Fruit fly (Drosophila melanogaster) whole organism: ENCODE data around the gene Idh.

ENCODE experiments used
- CG8478 ChIP-seq: fragments of >200 bp; optimal IDR thresholded peaks from 2 replicates; lab custom pipeline; 2018; ENCODE audit warnings: inconsistent platforms
- Dll ChIP-seq: fragments of >200 bp; optimal IDR thresholded peaks from 2 replicates; lab custom pipeline; 2017
- EcR ChIP-seq, 2 experiments: fragments of >200 bp; optimal IDR thresholded peaks; 2 replicates each; lab custom pipeline; 2017; ENCODE audit warnings: missing biosample characterization in 2 of 2, missing genetic modification characterization in 2 of 2, missing genetic modification reagents in 2 of 2
- pan ChIP-seq: fragments of >200 bp; optimal IDR thresholded peaks from 2 replicates; lab custom pipeline; 2017
- psq ChIP-seq: fragments of >200 bp; optimal IDR thresholded peaks from 2 replicates; lab custom pipeline; 2017
- usp ChIP-seq: fragments of >200 bp; optimal IDR thresholded peaks from 2 replicates; lab custom pipeline; 2017; ENCODE audit warnings: missing biosample characterization, missing genetic modification characterization, mixed read lengths

- TF ChIP-seq CG8478 (lab: Kevin White, UChicago) = no peak
- no peak for TF ChIP-seq psq (lab: Kevin White, UChicago)
- no peak for TF ChIP-seq usp (GFP tag; lab: Kevin White, UChicago)
- no peak for TF ChIP-seq Dll (lab: Kevin White, UChicago)
- no peak for TF ChIP-seq pan (lab: Kevin White, UChicago)
- no peak for TF ChIP-seq EcR (GFP tag; optimal IDR thresholded peaks at IDR 0.05; lab: Kevin White, UChicago)
Observed at dm6 chr3L:8391240-8391639, 30.5 kb upstream of the Idh start, which contains the start of gene Jon66Ci.
